Worm (Caenorhabditis elegans) whole organism, mixed stage, embryonic: ENCODE data around the gene C36C9.5.
"Not testable (repeated sequence)": the region's sequence is repeated elsewhere in the genome, so short reads cannot be mapped to it uniquely, and the experiment has no call there.

Source experiments
- blmp-1 ChIP-seq: fragments of 150-350 bp; optimal IDR thresholded peaks from 2 replicates; lab custom pipeline; 2014; ENCODE audit warnings: missing biosample characterization, missing genetic modification characterization
- elt-1 ChIP-seq: sonication (generic microtip); optimal IDR thresholded peaks from 2 replicates; lab custom pipeline; 2017; ENCODE audit warnings: missing genetic modification characterization, mild to moderate bottlenecking, missing compliant biosample characterization, antibody characterized with exemption, moderate library complexity, borderline replicate concordance; ENCODE audit not compliant: insufficient read depth
- ham-2 ChIP-seq: fragments of 200-800 bp; sonication (Bioruptor generic); optimal IDR thresholded peaks from 2 replicates; lab custom pipeline; 2018; ENCODE audit warnings: mild to moderate bottlenecking, missing genetic modification characterization, missing compliant biosample characterization
- mab-5 ChIP-seq: fragments of 150-350 bp; optimal IDR thresholded peaks from 2 replicates; lab custom pipeline; 2014; ENCODE audit warnings: missing biosample characterization, missing genetic modification characterization
- pha-4 ChIP-seq: fragments of 150-350 bp; optimal IDR thresholded peaks from 2 replicates; lab custom pipeline; 2018; ENCODE audit warnings: missing biosample characterization, missing genetic modification reagents, missing genetic modification characterization
- snpc-4 ChIP-seq: fragments of 150-350 bp; optimal IDR thresholded peaks from 2 replicates; lab custom pipeline; 2014; ENCODE audit warnings: missing biosample characterization, missing genetic modification characterization
- unc-39 ChIP-seq: fragments of 150-350 bp; optimal IDR thresholded peaks from 2 replicates; lab custom pipeline; 2014; ENCODE audit warnings: missing biosample characterization, missing genetic modification characterization
- zip-8 ChIP-seq: fragments of 150-350 bp; optimal IDR thresholded peaks from 2 replicates; lab custom pipeline; 2014; ENCODE audit warnings: missing biosample characterization, missing genetic modification characterization

ce11 chrX:1746117-1746516 is 42.4 kb upstream of the C36C9.5 start, which contains the start of gene Y75D11A.3:
- not testable (repeated sequence) for TF ChIP-seq unc-39 (tag; lab: Kevin White, UChicago); ham-2; mab-5 (tag; lab: Kevin White, UChicago); snpc-4 (tag; lab: Kevin White, UChicago); elt-1; pha-4 (tag; lab: Kevin White, UChicago); blmp-1; zip-8 (tag; lab: Kevin White, UChicago)
